Fruit fly (Drosophila melanogaster) whole organism, prepupa: Measurements from ENCODE around the gene AdipoR.

Experiments
- Blimp-1 ChIP-seq: fragments of 200-800 bp; sonication (Bioruptor generic); optimal IDR thresholded peaks from 3 replicates; lab custom pipeline; 2017; ENCODE audit warnings: missing biosample characterization, missing genetic modification characterization, mild to moderate bottlenecking, moderate library complexity, missing genetic modification reagents
- CG10631 ChIP-seq: fragments of 200-800 bp; sonication (Bioruptor generic); optimal IDR thresholded peaks from 2 replicates; lab custom pipeline; 2016; ENCODE audit warnings: missing biosample characterization, missing genetic modification characterization
- CG10669 ChIP-seq: fragments of 200-800 bp; sonication (Bioruptor generic); optimal IDR thresholded peaks from 3 replicates; lab custom pipeline; 2018; ENCODE audit warnings: missing biosample characterization, mild to moderate bottlenecking, missing genetic modification characterization, moderate library complexity
- CG11762 ChIP-seq: fragments of 200-800 bp; sonication (Bioruptor generic); optimal IDR thresholded peaks from 3 replicates; lab custom pipeline; 2016; ENCODE audit warnings: missing biosample characterization, missing genetic modification characterization; ENCODE audit not compliant: insufficient read depth
- CG11902 ChIP-seq: fragments of 200-800 bp; sonication (Bioruptor generic); optimal IDR thresholded peaks from 3 replicates; lab custom pipeline; 2016; ENCODE audit warnings: missing biosample characterization, missing genetic modification characterization
- CG15336 ChIP-seq: fragments of 200-800 bp; sonication (Bioruptor generic); IDR thresholded peaks from 2 replicates; pipeline ENCODE4 v1.3.6; 2022; ENCODE audit warnings: missing biosample characterization, missing genetic modification characterization
- CG1621 ChIP-seq: fragments of 200-800 bp; sonication (Bioruptor generic); optimal IDR thresholded peaks from 3 replicates; lab custom pipeline; 2018; ENCODE audit warnings: missing biosample characterization, mild to moderate bottlenecking, missing genetic modification characterization
- CG3032 ChIP-seq: fragments of 200-800 bp; optimal IDR thresholded peaks from 2 replicates; lab custom pipeline; 2019; ENCODE audit warnings: missing biosample characterization, mild to moderate bottlenecking, missing genetic modification characterization, moderate library complexity
- CG31627 ChIP-seq: fragments of 200-800 bp; sonication (Bioruptor generic); optimal IDR thresholded peaks from 3 replicates; lab custom pipeline; 2016; ENCODE audit warnings: missing biosample characterization, missing genetic modification characterization
- CG32006 ChIP-seq: fragments of 200-800 bp; sonication (Bioruptor generic); optimal IDR thresholded peaks from 3 replicates; lab custom pipeline; 2017; ENCODE audit warnings: missing biosample characterization, mild to moderate bottlenecking, missing genetic modification characterization
- CG34406 ChIP-seq: fragments of 200-800 bp; sonication (Bioruptor generic); optimal IDR thresholded peaks from 3 replicates; lab custom pipeline; 2016; ENCODE audit warnings: missing biosample characterization, missing genetic modification characterization
- CG3919 ChIP-seq: fragments of 200-800 bp; sonication (Bioruptor generic); optimal IDR thresholded peaks from 3 replicates; lab custom pipeline; 2016; ENCODE audit warnings: missing biosample characterization, missing genetic modification characterization
- CG4318 ChIP-seq: fragments of 200-800 bp; sonication (Bioruptor generic); optimal IDR thresholded peaks from 3 replicates; lab custom pipeline; 2017; ENCODE audit warnings: missing biosample characterization, mild to moderate bottlenecking, missing genetic modification characterization
- CG6163 ChIP-seq: fragments of 200-800 bp; sonication (Bioruptor generic); IDR thresholded peaks from 3 replicates; pipeline ENCODE4 v1.3.6; 2022; ENCODE audit warnings: missing biosample characterization, missing genetic modification characterization
- CG6276 ChIP-seq: fragments of 200-800 bp; sonication (Bioruptor generic); optimal IDR thresholded peaks from 2 replicates; lab custom pipeline; 2017; ENCODE audit warnings: missing biosample characterization, mild to moderate bottlenecking, missing genetic modification characterization
- CG6808 ChIP-seq: fragments of 200-800 bp; sonication (Bioruptor generic); optimal IDR thresholded peaks from 3 replicates; lab custom pipeline; 2017; ENCODE audit warnings: missing biosample characterization, missing genetic modification characterization, mild to moderate bottlenecking, moderate library complexity, missing genetic modification reagents
- CG6854 ChIP-seq: fragments of 200-800 bp; sonication (Bioruptor generic); optimal IDR thresholded peaks from 2 replicates; lab custom pipeline; 2017; ENCODE audit warnings: missing biosample characterization, mild to moderate bottlenecking, missing genetic modification characterization
- CG8119 ChIP-seq: fragments of 200-800 bp; sonication (Bioruptor generic); IDR thresholded peaks from 3 replicates; pipeline ENCODE4 v1.3.6; 2022; ENCODE audit warnings: missing biosample characterization, missing genetic modification characterization
- CG8319 ChIP-seq: fragments of 200-800 bp; sonication (Bioruptor generic); optimal IDR thresholded peaks from 3 replicates; lab custom pipeline; 2016; ENCODE audit warnings: missing biosample characterization, missing genetic modification characterization
- CG8632 ChIP-seq: fragments of 200-800 bp; sonication (Bioruptor generic); optimal IDR thresholded peaks from 3 replicates; lab custom pipeline; 2016; ENCODE audit warnings: missing biosample characterization, missing genetic modification characterization
- CG9139 ChIP-seq: fragments of 200-800 bp; sonication (Bioruptor generic); optimal IDR thresholded peaks from 3 replicates; lab custom pipeline; 2017; ENCODE audit warnings: missing biosample characterization, mild to moderate bottlenecking, missing genetic modification characterization
- Eip78C ChIP-seq: fragments of 200-800 bp; sonication (Bioruptor generic); peaks from one replicate; lab custom pipeline; 2016; ENCODE audit warnings: missing biosample characterization, missing genetic modification characterization
- Ets21C ChIP-seq: fragments of 200-800 bp; sonication (Bioruptor generic); optimal IDR thresholded peaks from 3 replicates; lab custom pipeline; 2016; ENCODE audit warnings: missing biosample characterization, missing genetic modification characterization
- Ets96B ChIP-seq: fragments of 200-800 bp; optimal IDR thresholded peaks from 2 replicates; lab custom pipeline; 2019; ENCODE audit warnings: missing biosample characterization, mild to moderate bottlenecking, missing genetic modification characterization, moderate library complexity
- Gug ChIP-seq: fragments of 200-800 bp; sonication (Bioruptor generic); IDR thresholded peaks from 2 replicates; pipeline ENCODE4 v1.3.6; 2022; ENCODE audit warnings: missing biosample characterization, missing genetic modification characterization
- Hr38 ChIP-seq: sonication (Bioruptor generic); optimal IDR thresholded peaks from 2 replicates; lab custom pipeline; 2016; ENCODE audit warnings: missing biosample characterization, missing genetic modification characterization
- Hr4 ChIP-seq: fragments of 200-800 bp; sonication (Bioruptor generic); optimal IDR thresholded peaks from 3 replicates; lab custom pipeline; 2016; ENCODE audit warnings: missing biosample characterization, missing genetic modification characterization
- Lpt ChIP-seq: fragments of 200-800 bp; sonication (Bioruptor generic); optimal IDR thresholded peaks from 3 replicates; lab custom pipeline; 2016; ENCODE audit warnings: missing biosample characterization, missing genetic modification characterization
- OdsH ChIP-seq: fragments of 200-800 bp; sonication (Bioruptor generic); optimal IDR thresholded peaks from 3 replicates; lab custom pipeline; 2016; ENCODE audit warnings: missing biosample characterization, missing genetic modification characterization
- Smox ChIP-seq: fragments of 200-800 bp; sonication (Bioruptor generic); optimal IDR thresholded peaks from 3 replicates; lab custom pipeline; 2016; ENCODE audit warnings: missing biosample characterization, missing genetic modification characterization
- Sox102F ChIP-seq: fragments of 200-800 bp; sonication (Bioruptor generic); optimal IDR thresholded peaks from 2 replicates; lab custom pipeline; 2016; ENCODE audit warnings: missing biosample characterization, mild to moderate bottlenecking, missing genetic modification characterization
- Sox15 ChIP-seq: fragments of 200-800 bp; sonication (Bioruptor generic); optimal IDR thresholded peaks from 3 replicates; lab custom pipeline; 2016; ENCODE audit warnings: missing biosample characterization, missing genetic modification characterization
- achi ChIP-seq: fragments of 200-800 bp; sonication (Bioruptor generic); optimal IDR thresholded peaks from 3 replicates; lab custom pipeline; 2016; ENCODE audit warnings: missing biosample characterization, missing genetic modification characterization
- cyc ChIP-seq: fragments of 200-800 bp; sonication (Bioruptor generic); optimal IDR thresholded peaks from 3 replicates; lab custom pipeline; 2016; ENCODE audit warnings: missing biosample characterization, missing genetic modification characterization
- eg ChIP-seq: fragments of 200-800 bp; sonication (Bioruptor generic); IDR thresholded peaks from 3 replicates; pipeline ENCODE4 v1.3.6; 2022; ENCODE audit warnings: missing biosample characterization, missing genetic modification characterization
- esn ChIP-seq: fragments of 200-800 bp; sonication (Bioruptor generic); optimal IDR thresholded peaks from 2 replicates; lab custom pipeline; 2016; ENCODE audit warnings: missing biosample characterization, mild to moderate bottlenecking, missing genetic modification characterization, moderate library complexity
- fd59A ChIP-seq: fragments of 200-800 bp; sonication (Bioruptor generic); optimal IDR thresholded peaks from 2 replicates; lab custom pipeline; 2017; ENCODE audit warnings: missing biosample characterization, mild to moderate bottlenecking, missing genetic modification characterization, missing genetic modification reagents
- fd85E ChIP-seq: fragments of 200-800 bp; sonication (Bioruptor generic); optimal IDR thresholded peaks from 3 replicates; lab custom pipeline; 2016; ENCODE audit warnings: missing biosample characterization, missing genetic modification characterization
- fkh ChIP-seq: fragments of 200-800 bp; sonication (Bioruptor generic); optimal IDR thresholded peaks from 3 replicates; lab custom pipeline; 2017; ENCODE audit warnings: missing biosample characterization, mild to moderate bottlenecking, missing genetic modification characterization, moderate library complexity
- lz ChIP-seq: fragments of 200-800 bp; sonication (Bioruptor generic); optimal IDR thresholded peaks from 3 replicates; lab custom pipeline; 2016; ENCODE audit warnings: missing biosample characterization, missing genetic modification characterization
- net ChIP-seq: fragments of 200-800 bp; sonication (Bioruptor generic); optimal IDR thresholded peaks from 3 replicates; lab custom pipeline; 2016; ENCODE audit warnings: missing biosample characterization, missing genetic modification characterization
- pdm3 ChIP-seq: fragments of 200-800 bp; sonication (Bioruptor generic); optimal IDR thresholded peaks from 3 replicates; lab custom pipeline; 2016; ENCODE audit warnings: missing biosample characterization, missing genetic modification characterization
- salr ChIP-seq, 2 experiments: fragments of 200-800 bp; sonication (Bioruptor generic); optimal IDR thresholded peaks; 3 replicates each; lab custom pipeline; 2016 to 2018; ENCODE audit warnings: missing biosample characterization in 2 of 2, missing genetic modification characterization in 2 of 2, mild to moderate bottlenecking in 1 of 2
- spab ChIP-seq: fragments of 200-800 bp; sonication (Bioruptor generic); optimal IDR thresholded peaks from 2 replicates; lab custom pipeline; 2017; ENCODE audit warnings: missing biosample characterization, mild to moderate bottlenecking, missing genetic modification characterization, missing genetic modification reagents
- topi ChIP-seq: fragments of 200-800 bp; sonication (Bioruptor generic); optimal IDR thresholded peaks from 3 replicates; lab custom pipeline; 2016; ENCODE audit warnings: missing biosample characterization, missing genetic modification characterization
- vri ChIP-seq: fragments of 200-800 bp; sonication (Bioruptor generic); optimal IDR thresholded peaks from 3 replicates; lab custom pipeline; 2016; ENCODE audit warnings: missing biosample characterization, mild to moderate bottlenecking, missing genetic modification characterization

Gene AdipoR

dm6 chr3R:22596450-22596849 lies 48.8 kb upstream of the AdipoR start:
- peak; percentile 95 for TF ChIP-seq fkh (GFP tag; lab: Kevin White, UChicago)
- TF ChIP-seq CG3919 (GFP tag; lab: Kevin White, UChicago) = no peak
- TF ChIP-seq lz (GFP tag; lab: Kevin White, UChicago) = no peak
- no peak for TF ChIP-seq Ets21C

- TF ChIP-seq Smox (no peak), CG6163 (GFP tag; lab: Robert Waterston, UW) (no peak), CG8119 (GFP tag; lab: Robert Waterston, UW) (no peak), fkh (GFP tag; lab: Kevin White, UChicago) (peak; percentile 32), CG6854 (no peak), Ets96B (tag; lab: Kevin White, UChicago) (no peak), spab (GFP tag; lab: Kevin White, UChicago) (no peak), fd85E (no peak), CG6808 (GFP tag; lab: Kevin White, UChicago) (no peak), cyc (GFP tag; lab: Kevin White, UChicago) (no peak), CG9139 (no peak), CG8319 (GFP tag; lab: Kevin White, UChicago) (no peak), vri (GFP tag; lab: Kevin White, UChicago) (peak; percentile 51), Eip78C (peak; percentile 31)
- TF ChIP-seq, all 60 proteins: peak for 3
Observed at dm6 chr3R:22595293-22595868, 47.7 kb upstream of the AdipoR start.

dm6 chr3R:22594257-22594656 lies 46.6 kb upstream of the AdipoR start:
- peak in 1 of 2 experiments; percentile 63 for TF ChIP-seq salr (GFP tag; optimal IDR thresholded peaks at IDR 0.05; lab: Kevin White, UChicago)
- TF ChIP-seq spab (GFP tag; lab: Kevin White, UChicago) = no peak
- no peak for TF ChIP-seq CG3032 (tag; lab: Kevin White, UChicago)
- TF ChIP-seq Gug (GFP tag; lab: Robert Waterston, UW) = no peak
- no peak for TF ChIP-seq CG10669 (GFP tag; lab: Kevin White, UChicago)
- peak; percentile 18 for TF ChIP-seq achi (GFP tag; lab: Kevin White, UChicago)
- peak; percentile 78 for TF ChIP-seq CG32006 (GFP tag; lab: Kevin White, UChicago)
- no peak for TF ChIP-seq cyc (GFP tag; lab: Kevin White, UChicago)
- no peak for TF ChIP-seq CG8632 (GFP tag; lab: Kevin White, UChicago)
- peak; percentile 66 for TF ChIP-seq CG4318 (GFP tag; lab: Kevin White, UChicago)
- TF ChIP-seq CG10631 (GFP tag; lab: Kevin White, UChicago) = peak; percentile 6
- no peak for TF ChIP-seq CG11762 (GFP tag; lab: Kevin White, UChicago)
- TF ChIP-seq CG6854 = no peak
- TF ChIP-seq CG9139 = no peak
- TF ChIP-seq vri (GFP tag; lab: Kevin White, UChicago) = no peak
- TF ChIP-seq CG15336 (GFP tag; lab: Robert Waterston, UW) = peak; percentile 63
- no peak for TF ChIP-seq CG34406 (GFP tag; lab: Kevin White, UChicago)
- no peak for TF ChIP-seq esn
- no peak for TF ChIP-seq Blimp-1
- no peak for TF ChIP-seq Sox102F (GFP tag; lab: Kevin White, UChicago)
- peak; percentile 37 for TF ChIP-seq OdsH (GFP tag; lab: Kevin White, UChicago)
- TF ChIP-seq CG8319 (GFP tag; lab: Kevin White, UChicago) = no peak
- peak; percentile 7 for TF ChIP-seq CG3919 (GFP tag; lab: Kevin White, UChicago)
- TF ChIP-seq fd59A = no peak
- no peak for TF ChIP-seq CG1621 (tag; lab: Kevin White, UChicago)
- TF ChIP-seq Eip78C = peak; percentile 63
- no peak for TF ChIP-seq CG11902 (GFP tag; lab: Kevin White, UChicago)
- no peak for TF ChIP-seq Hr38 (GFP tag; lab: Kevin White, UChicago)
- TF ChIP-seq CG31627 = no peak
- peak; percentile 77; the same call in 2 of the 3 replicates for TF ChIP-seq eg
- TF ChIP-seq net = peak; percentile 23
- peak; percentile 26 for TF ChIP-seq pdm3
- peak; percentile 76 for TF ChIP-seq Hr4 (GFP tag; lab: Kevin White, UChicago)
- no peak for TF ChIP-seq Sox15
- TF ChIP-seq Ets21C = no peak
- no peak for TF ChIP-seq CG6808 (GFP tag; lab: Kevin White, UChicago)
- TF ChIP-seq Lpt = peak; percentile 35
- TF ChIP-seq CG6276 (GFP tag; lab: Kevin White, UChicago) = peak; percentile 76
- TF ChIP-seq topi = no peak
- no peak for TF ChIP-seq CG6163 (GFP tag; lab: Robert Waterston, UW)
